Worm (Caenorhabditis elegans) whole organism, young adult: Measurements from ENCODE around the gene T22D1.1.

Source experiments
- B0035.1 ChIP-seq: sonication (generic microtip); optimal IDR thresholded peaks from 2 replicates; lab custom pipeline; 2016; ENCODE audit warnings: missing genetic modification characterization, mild to moderate bottlenecking, missing compliant biosample characterization, missing genotype, missing genetic modification reagents
- F10E7.11 ChIP-seq: sonication (generic microtip); optimal IDR thresholded peaks from 2 replicates; lab custom pipeline; 2017; ENCODE audit warnings: mild to moderate bottlenecking, missing genetic modification characterization, moderate library complexity, missing compliant biosample characterization
- F49E8.2 ChIP-seq: sonication (generic microtip); optimal IDR thresholded peaks from 3 replicates; lab custom pipeline; 2017; ENCODE audit warnings: missing genetic modification characterization, mild to moderate bottlenecking, missing compliant biosample characterization, antibody characterized with exemption, moderate library complexity; ENCODE audit not compliant: insufficient read depth
- F57A8.1 ChIP-seq: fragments of 200-800 bp; sonication (Bioruptor generic); optimal IDR thresholded peaks from 2 replicates; lab custom pipeline; 2018; ENCODE audit warnings: mild to moderate bottlenecking, missing genetic modification characterization, moderate library complexity, missing compliant biosample characterization
- F57C9.4 ChIP-seq: sonication (generic microtip); optimal IDR thresholded peaks from 2 replicates; lab custom pipeline; 2017; ENCODE audit warnings: mild to moderate bottlenecking, missing genetic modification characterization, missing compliant biosample characterization
- Y53F4B.3 ChIP-seq: fragments of 200-800 bp; sonication (Bioruptor generic); IDR thresholded peaks from 2 replicates; pipeline ENCODE4 v1.3.6; 2022; ENCODE audit warnings: missing genetic modification reagents, missing genetic modification characterization, missing compliant biosample characterization
- Y56A3A.18 ChIP-seq: fragments of 200-800 bp; sonication (Bioruptor generic); IDR thresholded peaks from 2 replicates; pipeline ENCODE4 v1.3.6; 2022; ENCODE audit warnings: missing genetic modification reagents, missing genetic modification characterization, missing compliant biosample characterization
- Y79H2A.3 ChIP-seq: fragments of 200-800 bp; sonication (Bioruptor generic); conservative IDR thresholded peaks from 2 replicates; pipeline ENCODE4 v1.3.6; 2022; ENCODE audit warnings: missing genetic modification reagents, missing genetic modification characterization, missing compliant biosample characterization
- athp-1 ChIP-seq: sonication (generic microtip); optimal IDR thresholded peaks from 2 replicates; lab custom pipeline; 2017; ENCODE audit warnings: mild to moderate bottlenecking, missing genetic modification characterization, missing compliant biosample characterization
- attf-5 ChIP-seq: fragments of 200-800 bp; sonication (Bioruptor generic); optimal IDR thresholded peaks from 2 replicates; lab custom pipeline; 2018; ENCODE audit warnings: mild to moderate bottlenecking, missing genetic modification characterization, missing compliant biosample characterization
- bed-1 ChIP-seq: fragments of 200-800 bp; sonication (Bioruptor generic); IDR thresholded peaks from 2 replicates; pipeline ENCODE4 v1.3.6; 2022; ENCODE audit warnings: missing genetic modification reagents, missing genetic modification characterization, missing compliant biosample characterization
- ceh-100 ChIP-seq: fragments of 200-800 bp; sonication (Bioruptor generic); IDR thresholded peaks from 2 replicates; pipeline ENCODE4 v1.3.6; 2022; ENCODE audit warnings: missing genetic modification reagents, missing genetic modification characterization, missing compliant biosample characterization
- ceh-27 ChIP-seq: fragments of 200-800 bp; sonication (Bioruptor generic); optimal IDR thresholded peaks from 2 replicates; lab custom pipeline; 2018; ENCODE audit warnings: mild to moderate bottlenecking, missing genetic modification characterization, moderate library complexity, missing compliant biosample characterization
- ceh-58 ChIP-seq: fragments of 200-800 bp; sonication (Bioruptor generic); IDR thresholded peaks from 2 replicates; pipeline ENCODE4 v1.3.6; 2022; ENCODE audit warnings: missing genetic modification characterization, missing compliant biosample characterization
- ceh-79 ChIP-seq: sonication (generic microtip); optimal IDR thresholded peaks from 2 replicates; lab custom pipeline; 2017; ENCODE audit warnings: mild to moderate bottlenecking, missing genetic modification characterization, missing compliant biosample characterization
- die-1 ChIP-seq: sonication (generic microtip); optimal IDR thresholded peaks from 2 replicates; lab custom pipeline; 2016; ENCODE audit warnings: missing genotype, mild to moderate bottlenecking, missing genetic modification characterization, missing compliant biosample characterization
- dox-1 ChIP-seq: fragments of 200-800 bp; sonication (Bioruptor generic); IDR thresholded peaks from 2 replicates; pipeline ENCODE4 v1.3.6; 2022; ENCODE audit warnings: missing genetic modification reagents, missing genetic modification characterization, missing compliant biosample characterization
- dpff-1 ChIP-seq: sonication (generic microtip); optimal IDR thresholded peaks from 2 replicates; lab custom pipeline; 2017; ENCODE audit warnings: mild to moderate bottlenecking, missing genetic modification characterization, missing compliant biosample characterization
- dpl-1 ChIP-seq: fragments of 150-350 bp; optimal IDR thresholded peaks from 2 replicates; lab custom pipeline; 2014; ENCODE audit warnings: missing biosample characterization, missing genetic modification reagents, missing genetic modification characterization
- efl-1 ChIP-seq: fragments of 150-350 bp; optimal IDR thresholded peaks from 2 replicates; lab custom pipeline; 2014; ENCODE audit warnings: missing biosample characterization, missing genetic modification reagents, missing genetic modification characterization
- egl-18 ChIP-seq: fragments of 200-800 bp; sonication (Bioruptor generic); IDR thresholded peaks from 2 replicates; pipeline ENCODE4 v1.3.6; 2022; ENCODE audit warnings: missing genetic modification reagents, missing genetic modification characterization, missing compliant biosample characterization
- egl-44 ChIP-seq: fragments of 200-800 bp; sonication (Bioruptor generic); IDR thresholded peaks from 2 replicates; pipeline ENCODE4 v1.3.6; 2022; ENCODE audit warnings: missing genetic modification reagents, missing genetic modification characterization, missing compliant biosample characterization
- fkh-3 ChIP-seq: sonication (generic microtip); optimal IDR thresholded peaks from 2 replicates; lab custom pipeline; 2016; ENCODE audit warnings: mild to moderate bottlenecking, missing genetic modification characterization, missing compliant biosample characterization
- him-1 ChIP-seq: sonication (generic microtip); optimal IDR thresholded peaks from 2 replicates; lab custom pipeline; 2016; ENCODE audit warnings: missing genotype, missing genetic modification reagents, missing genetic modification characterization, missing compliant biosample characterization
- hrde-1 ChIP-seq: sonication (generic microtip); optimal IDR thresholded peaks from 2 replicates; lab custom pipeline; 2016; ENCODE audit warnings: missing genetic modification characterization, mild to moderate bottlenecking, missing compliant biosample characterization, moderate library complexity, missing genotype, missing genetic modification reagents, borderline replicate concordance
- lag-1 ChIP-seq: fragments of 200-800 bp; sonication (Bioruptor generic); IDR thresholded peaks from 2 replicates; pipeline ENCODE4 v1.3.6; 2022; ENCODE audit warnings: missing genetic modification reagents, missing genetic modification characterization, missing compliant biosample characterization
- let-607 ChIP-seq, 2 experiments: fragments of 200-800 bp in 1 of 2; sonication (Bioruptor generic) in 1 of 2; sonication (generic microtip) in 1 of 2; optimal IDR thresholded peaks; 2 replicates each; lab custom pipeline; 2016 to 2018; ENCODE audit warnings: mild to moderate bottlenecking in 2 of 2, missing compliant biosample characterization in 2 of 2, missing genetic modification characterization in 2 of 2, moderate library complexity in 2 of 2, missing genotype in 1 of 2
- lin-26 ChIP-seq: fragments of 200-800 bp; sonication (Bioruptor generic); IDR thresholded peaks from 2 replicates; pipeline ENCODE4 v1.3.6; 2022; ENCODE audit warnings: missing genetic modification reagents, missing genetic modification characterization, missing compliant biosample characterization
- lir-1 ChIP-seq: fragments of 200-800 bp; sonication (Bioruptor generic); conservative IDR thresholded peaks from 2 replicates; pipeline ENCODE4 v1.3.6; 2022; ENCODE audit warnings: missing genetic modification reagents, missing genetic modification characterization, missing compliant biosample characterization
- lsl-1 ChIP-seq: fragments of 200-800 bp; sonication (Bioruptor generic); optimal IDR thresholded peaks from 2 replicates; lab custom pipeline; 2018; ENCODE audit warnings: mild to moderate bottlenecking, missing genetic modification characterization, moderate library complexity, missing compliant biosample characterization
- lsy-27 ChIP-seq: sonication (generic microtip); optimal IDR thresholded peaks from 2 replicates; lab custom pipeline; 2017; ENCODE audit warnings: missing genetic modification characterization, mild to moderate bottlenecking, missing compliant biosample characterization, antibody characterized with exemption, missing genotype, borderline replicate concordance; ENCODE audit not compliant: insufficient read depth
- madf-10 ChIP-seq: sonication (generic microtip); optimal IDR thresholded peaks from 2 replicates; lab custom pipeline; 2016; ENCODE audit warnings: mild to moderate bottlenecking, missing genetic modification characterization, missing compliant biosample characterization
- mel-28 ChIP-seq: sonication (generic microtip); optimal IDR thresholded peaks from 2 replicates; lab custom pipeline; 2016; ENCODE audit warnings: borderline replicate concordance, mild to moderate bottlenecking, missing genetic modification characterization, missing compliant biosample characterization
- nfya-1 ChIP-seq: sonication (generic microtip); optimal IDR thresholded peaks from 2 replicates; lab custom pipeline; 2017; ENCODE audit warnings: antibody characterized with exemption, missing compliant biosample characterization, missing genetic modification characterization, borderline replicate concordance; ENCODE audit not compliant: insufficient read depth
- nfya-2 ChIP-seq: fragments of 200-800 bp; sonication (Bioruptor generic); IDR thresholded peaks from 2 replicates; pipeline ENCODE4 v1.3.6; 2022; ENCODE audit warnings: missing genetic modification reagents, missing genetic modification characterization, missing compliant biosample characterization
- nfyb-1 ChIP-seq: fragments of 200-800 bp; sonication (Bioruptor generic); IDR thresholded peaks from 2 replicates; pipeline ENCODE4 v1.3.6; 2022; ENCODE audit warnings: missing genetic modification reagents, missing genetic modification characterization, missing compliant biosample characterization
- pha-4 ChIP-seq: fragments of 150-350 bp; sonication (generic microtip); optimal IDR thresholded peaks from 2 replicates; lab custom pipeline; 2014; ENCODE audit warnings: missing biosample characterization, missing genetic modification reagents, missing genetic modification characterization
- rec-8 ChIP-seq, 2 experiments: sonication (generic microtip); optimal IDR thresholded peaks; 2 replicates each; lab custom pipeline; 2016; ENCODE audit warnings: mild to moderate bottlenecking in 2 of 2, missing genetic modification characterization in 2 of 2, missing genetic modification reagents in 2 of 2, missing genotype in 2 of 2, missing biosample characterization in 1 of 2, missing compliant biosample characterization in 1 of 2, moderate library complexity in 1 of 2
- repo-1 ChIP-seq: sonication (generic microtip); optimal IDR thresholded peaks from 2 replicates; lab custom pipeline; 2017; ENCODE audit warnings: mild to moderate bottlenecking, missing genetic modification characterization, missing compliant biosample characterization
- sdz-38 ChIP-seq: sonication (generic microtip); optimal IDR thresholded peaks from 2 replicates; lab custom pipeline; 2016; ENCODE audit warnings: missing genotype, missing genetic modification characterization, missing compliant biosample characterization
- snpc-1.3 ChIP-seq: sonication (generic microtip); optimal IDR thresholded peaks from 2 replicates; lab custom pipeline; 2017; ENCODE audit warnings: missing genetic modification characterization, mild to moderate bottlenecking, missing compliant biosample characterization, antibody characterized with exemption, moderate library complexity, missing genotype, missing genetic modification reagents; ENCODE audit not compliant: insufficient read depth
- tlf-1 ChIP-seq: fragments of 200-800 bp; sonication (Bioruptor generic); optimal IDR thresholded peaks from 2 replicates; lab custom pipeline; 2018; ENCODE audit warnings: mild to moderate bottlenecking, missing genetic modification characterization, missing compliant biosample characterization
- unc-130 ChIP-seq: sonication (generic microtip); optimal IDR thresholded peaks from 2 replicates; lab custom pipeline; 2016; ENCODE audit warnings: missing genetic modification reagents, missing genetic modification characterization, missing compliant biosample characterization
- zim-3 ChIP-seq: sonication (generic microtip); optimal IDR thresholded peaks from 2 replicates; lab custom pipeline; 2017; ENCODE audit warnings: mild to moderate bottlenecking, missing genetic modification characterization, moderate library complexity, missing compliant biosample characterization
- ztf-22 ChIP-seq: fragments of 200-800 bp; sonication (Bioruptor generic); optimal IDR thresholded peaks from 2 replicates; lab custom pipeline; 2018; ENCODE audit warnings: mild to moderate bottlenecking, missing genetic modification characterization, moderate library complexity, missing compliant biosample characterization
- ztf-3 ChIP-seq: fragments of 200-800 bp; sonication (Bioruptor generic); optimal IDR thresholded peaks from 2 replicates; lab custom pipeline; 2018; ENCODE audit warnings: mild to moderate bottlenecking, missing genetic modification characterization, missing compliant biosample characterization

The T22D1.1 gene

DNA sequence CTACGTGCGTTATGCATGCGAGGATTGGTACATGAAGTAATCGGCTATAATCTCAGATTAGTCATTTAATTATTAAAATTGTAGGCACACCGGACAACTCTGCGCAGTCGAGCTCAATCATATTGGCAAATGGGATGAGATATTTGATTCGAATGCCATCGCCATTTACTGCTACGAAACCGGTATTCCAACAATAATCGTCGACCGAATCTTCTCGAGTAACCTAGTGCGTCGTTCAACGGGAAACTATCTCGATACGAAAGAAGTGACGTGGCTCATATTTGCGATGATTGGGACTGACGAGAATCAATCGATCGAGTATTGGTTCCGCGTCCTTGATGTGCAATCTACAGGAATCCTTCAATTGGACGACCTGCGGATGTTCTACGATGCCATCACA is 18.6 kb upstream of the T22D1.1 start (continued):
- no peak for TF ChIP-seq zim-3

DNA sequence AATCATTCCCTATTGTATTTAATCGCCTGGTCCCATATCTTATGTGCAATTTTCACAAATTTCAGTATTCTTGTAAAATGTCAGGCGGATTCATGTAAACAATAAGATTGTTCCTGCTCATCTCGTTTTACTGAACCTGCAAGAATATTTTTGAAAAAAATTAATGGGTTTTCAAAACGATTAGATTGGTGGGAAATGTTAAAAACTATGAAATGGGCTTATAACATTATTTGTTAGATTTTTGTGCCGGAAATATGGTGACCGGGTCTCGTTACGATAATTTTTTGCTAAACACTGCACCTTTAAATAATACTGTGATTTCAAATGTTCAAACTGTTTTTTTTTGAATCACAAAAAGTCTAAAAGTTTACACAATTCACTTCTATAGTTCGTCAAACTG is 17.7 kb upstream of the T22D1.1 start:
- TF ChIP-seq repo-1 (tag; lab: Kevin White, UChicago) (peak; percentile 8), attf-5 (no peak), athp-1 (peak; percentile 19), nfya-2 (GFP tag; lab: Robert Waterston, UW) (0 out of 2 replicates have a peak, but pooled peaks have one; percentile 5), mel-28 (tag; lab: Kevin White, UChicago) (no peak), lsl-1 (GFP tag; lab: Kevin White, UChicago) (peak; percentile 30), F57A8.1 (GFP tag; lab: Kevin White, UChicago) (no peak), ztf-22 (no peak), Y79H2A.3 (GFP tag; lab: Robert Waterston, UW) (peak; percentile 77), lsy-27 (no peak), ceh-100 (GFP tag; lab: Robert Waterston, UW) (no peak), him-1 (tag; lab: Kevin White, UChicago) (no peak), nfyb-1 (GFP tag; lab: Robert Waterston, UW) (peak; percentile 66), lir-1 (GFP tag; lab: Robert Waterston, UW) (no peak), F10E7.11 (tag; lab: Kevin White, UChicago) (no peak), efl-1 (GFP tag; lab: Kevin White, UChicago) (no peak), lin-26 (GFP tag; lab: Robert Waterston, UW) (0 out of 2 replicates have a peak, but pooled peaks have one; percentile 47), let-607 (tag; optimal IDR thresholded peaks at IDR 0.05; lab: Kevin White, UChicago) (no peak), Y53F4B.3 (GFP tag; lab: Robert Waterston, UW) (0 out of 2 replicates have a peak, but pooled peaks have one; percentile 39), rec-8 (tag; optimal IDR thresholded peaks at IDR 0.05; lab: Kevin White, UChicago) (no peak), madf-10 (tag; lab: Kevin White, UChicago) (no peak), pha-4 (tag; lab: Kevin White, UChicago) (no peak), F57C9.4 (tag; lab: Kevin White, UChicago) (no peak), egl-18 (GFP tag; lab: Robert Waterston, UW) (no peak), F49E8.2 (tag; lab: Kevin White, UChicago) (peak; percentile 18), dpff-1 (tag; lab: Kevin White, UChicago) (no peak), B0035.1 (tag; lab: Kevin White, UChicago) (no peak), bed-1 (GFP tag; lab: Robert Waterston, UW) (no peak), tlf-1 (GFP tag; lab: Kevin White, UChicago) (no peak), die-1 (tag; lab: Kevin White, UChicago) (no peak), dox-1 (GFP tag; lab: Robert Waterston, UW) (no peak; the same call in 1 of the 2 replicates), egl-44 (GFP tag; lab: Robert Waterston, UW) (0 out of 2 replicates have a peak, but pooled peaks have one; percentile 31), ztf-3 (GFP tag; lab: Kevin White, UChicago) (no peak), snpc-1.3 (tag; lab: Kevin White, UChicago) (no peak), sdz-38 (no peak), fkh-3 (no peak), lag-1 (GFP tag; lab: Robert Waterston, UW) (no peak), ceh-27 (GFP tag; lab: Kevin White, UChicago) (no peak), ceh-79 (tag; lab: Kevin White, UChicago) (no peak), nfya-1 (tag; lab: Kevin White, UChicago) (no peak), dpl-1 (GFP tag; lab: Kevin White, UChicago) (no peak), Y56A3A.18 (0 out of 2 replicates have a peak, but pooled peaks have one; percentile 38), ceh-58 (GFP tag; lab: Robert Waterston, UW) (0 out of 2 replicates have a peak, but pooled peaks have one; percentile 56), unc-130 (GFP tag; lab: Kevin White, UChicago) (peak; percentile 34), hrde-1 (tag; lab: Kevin White, UChicago) (peak; percentile 71)
